Fruit fly (Drosophila melanogaster) whole organism, prepupa: Measurements from ENCODE around the gene Ret.

Experiments used
- CG10631 ChIP-seq: fragments of 200-800 bp; sonication (Bioruptor generic); optimal IDR thresholded peaks from 2 replicates; lab custom pipeline; 2016; ENCODE audit warnings: missing biosample characterization, missing genetic modification characterization
- CG10669 ChIP-seq: fragments of 200-800 bp; sonication (Bioruptor generic); optimal IDR thresholded peaks from 3 replicates; lab custom pipeline; 2018; ENCODE audit warnings: missing biosample characterization, mild to moderate bottlenecking, missing genetic modification characterization, moderate library complexity
- CG11294 ChIP-seq: fragments of 200-800 bp; sonication (Bioruptor generic); IDR thresholded peaks from 2 replicates; pipeline ENCODE4 v1.3.6; 2022; ENCODE audit warnings: missing biosample characterization, missing genetic modification characterization
- CG11762 ChIP-seq: fragments of 200-800 bp; sonication (Bioruptor generic); optimal IDR thresholded peaks from 3 replicates; lab custom pipeline; 2016; ENCODE audit warnings: missing biosample characterization, missing genetic modification characterization; ENCODE audit not compliant: insufficient read depth
- CG11902 ChIP-seq: fragments of 200-800 bp; sonication (Bioruptor generic); optimal IDR thresholded peaks from 3 replicates; lab custom pipeline; 2016; ENCODE audit warnings: missing biosample characterization, missing genetic modification characterization
- CG15336 ChIP-seq: fragments of 200-800 bp; sonication (Bioruptor generic); IDR thresholded peaks from 2 replicates; pipeline ENCODE4 v1.3.6; 2022; ENCODE audit warnings: missing biosample characterization, missing genetic modification characterization
- CG16779 ChIP-seq: fragments of 200-800 bp; sonication (Bioruptor generic); optimal IDR thresholded peaks from 3 replicates; lab custom pipeline; 2017; ENCODE audit warnings: missing biosample characterization, mild to moderate bottlenecking, missing genetic modification characterization
- CG3032 ChIP-seq: fragments of 200-800 bp; optimal IDR thresholded peaks from 2 replicates; lab custom pipeline; 2019; ENCODE audit warnings: missing biosample characterization, mild to moderate bottlenecking, missing genetic modification characterization, moderate library complexity
- CG3919 ChIP-seq: fragments of 200-800 bp; sonication (Bioruptor generic); optimal IDR thresholded peaks from 3 replicates; lab custom pipeline; 2016; ENCODE audit warnings: missing biosample characterization, missing genetic modification characterization
- CG4318 ChIP-seq: fragments of 200-800 bp; sonication (Bioruptor generic); optimal IDR thresholded peaks from 3 replicates; lab custom pipeline; 2017; ENCODE audit warnings: missing biosample characterization, mild to moderate bottlenecking, missing genetic modification characterization
- CG6163 ChIP-seq: fragments of 200-800 bp; sonication (Bioruptor generic); IDR thresholded peaks from 3 replicates; pipeline ENCODE4 v1.3.6; 2022; ENCODE audit warnings: missing biosample characterization, missing genetic modification characterization
- CG6276 ChIP-seq: fragments of 200-800 bp; sonication (Bioruptor generic); optimal IDR thresholded peaks from 2 replicates; lab custom pipeline; 2017; ENCODE audit warnings: missing biosample characterization, mild to moderate bottlenecking, missing genetic modification characterization
- CG6792 ChIP-seq: fragments of 200-800 bp; sonication (Bioruptor generic); optimal IDR thresholded peaks from 3 replicates; lab custom pipeline; 2016; ENCODE audit warnings: missing biosample characterization, missing genetic modification characterization
- CG6808 ChIP-seq: fragments of 200-800 bp; sonication (Bioruptor generic); optimal IDR thresholded peaks from 3 replicates; lab custom pipeline; 2017; ENCODE audit warnings: missing biosample characterization, missing genetic modification characterization, mild to moderate bottlenecking, moderate library complexity, missing genetic modification reagents
- CG6854 ChIP-seq: fragments of 200-800 bp; sonication (Bioruptor generic); optimal IDR thresholded peaks from 2 replicates; lab custom pipeline; 2017; ENCODE audit warnings: missing biosample characterization, mild to moderate bottlenecking, missing genetic modification characterization
- CG7368 ChIP-seq: fragments of 200-800 bp; sonication (Bioruptor generic); optimal IDR thresholded peaks from 3 replicates; lab custom pipeline; 2016; ENCODE audit warnings: missing biosample characterization, missing genetic modification characterization
- CG8319 ChIP-seq: fragments of 200-800 bp; sonication (Bioruptor generic); optimal IDR thresholded peaks from 3 replicates; lab custom pipeline; 2016; ENCODE audit warnings: missing biosample characterization, missing genetic modification characterization
- CG8632 ChIP-seq: fragments of 200-800 bp; sonication (Bioruptor generic); optimal IDR thresholded peaks from 3 replicates; lab custom pipeline; 2016; ENCODE audit warnings: missing biosample characterization, missing genetic modification characterization
- Eip75B ChIP-seq: fragments of 200-800 bp; sonication (Bioruptor generic); optimal IDR thresholded peaks from 3 replicates; lab custom pipeline; 2016; ENCODE audit warnings: missing biosample characterization, missing genetic modification characterization
- Eip78C ChIP-seq: fragments of 200-800 bp; sonication (Bioruptor generic); peaks from one replicate; lab custom pipeline; 2016; ENCODE audit warnings: missing biosample characterization, missing genetic modification characterization
- Eip93F ChIP-seq: fragments of 200-800 bp; sonication (Bioruptor generic); optimal IDR thresholded peaks from 2 replicates; lab custom pipeline; 2016; ENCODE audit warnings: missing biosample characterization, mild to moderate bottlenecking, missing genetic modification characterization
- Ets96B ChIP-seq: fragments of 200-800 bp; optimal IDR thresholded peaks from 2 replicates; lab custom pipeline; 2019; ENCODE audit warnings: missing biosample characterization, mild to moderate bottlenecking, missing genetic modification characterization, moderate library complexity
- Gug ChIP-seq: fragments of 200-800 bp; sonication (Bioruptor generic); IDR thresholded peaks from 2 replicates; pipeline ENCODE4 v1.3.6; 2022; ENCODE audit warnings: missing biosample characterization, missing genetic modification characterization
- Hr38 ChIP-seq: sonication (Bioruptor generic); optimal IDR thresholded peaks from 2 replicates; lab custom pipeline; 2016; ENCODE audit warnings: missing biosample characterization, missing genetic modification characterization
- Hr4 ChIP-seq: fragments of 200-800 bp; sonication (Bioruptor generic); optimal IDR thresholded peaks from 3 replicates; lab custom pipeline; 2016; ENCODE audit warnings: missing biosample characterization, missing genetic modification characterization
- OdsH ChIP-seq: fragments of 200-800 bp; sonication (Bioruptor generic); optimal IDR thresholded peaks from 3 replicates; lab custom pipeline; 2016; ENCODE audit warnings: missing biosample characterization, missing genetic modification characterization
- Sox102F ChIP-seq: fragments of 200-800 bp; sonication (Bioruptor generic); optimal IDR thresholded peaks from 2 replicates; lab custom pipeline; 2016; ENCODE audit warnings: missing biosample characterization, mild to moderate bottlenecking, missing genetic modification characterization
- Sox14 ChIP-seq: fragments of 200-800 bp; sonication (Bioruptor generic); optimal IDR thresholded peaks from 3 replicates; lab custom pipeline; 2016; ENCODE audit warnings: missing biosample characterization, missing genetic modification characterization
- achi ChIP-seq: fragments of 200-800 bp; sonication (Bioruptor generic); optimal IDR thresholded peaks from 3 replicates; lab custom pipeline; 2016; ENCODE audit warnings: missing biosample characterization, missing genetic modification characterization
- cyc ChIP-seq: fragments of 200-800 bp; sonication (Bioruptor generic); optimal IDR thresholded peaks from 3 replicates; lab custom pipeline; 2016; ENCODE audit warnings: missing biosample characterization, missing genetic modification characterization
- eg ChIP-seq: fragments of 200-800 bp; sonication (Bioruptor generic); IDR thresholded peaks from 3 replicates; pipeline ENCODE4 v1.3.6; 2022; ENCODE audit warnings: missing biosample characterization, missing genetic modification characterization
- esn ChIP-seq: fragments of 200-800 bp; sonication (Bioruptor generic); optimal IDR thresholded peaks from 2 replicates; lab custom pipeline; 2016; ENCODE audit warnings: missing biosample characterization, mild to moderate bottlenecking, missing genetic modification characterization, moderate library complexity
- fd59A ChIP-seq: fragments of 200-800 bp; sonication (Bioruptor generic); optimal IDR thresholded peaks from 2 replicates; lab custom pipeline; 2017; ENCODE audit warnings: missing biosample characterization, mild to moderate bottlenecking, missing genetic modification characterization, missing genetic modification reagents
- fd85E ChIP-seq: fragments of 200-800 bp; sonication (Bioruptor generic); optimal IDR thresholded peaks from 3 replicates; lab custom pipeline; 2016; ENCODE audit warnings: missing biosample characterization, missing genetic modification characterization
- fkh ChIP-seq: fragments of 200-800 bp; sonication (Bioruptor generic); optimal IDR thresholded peaks from 3 replicates; lab custom pipeline; 2017; ENCODE audit warnings: missing biosample characterization, mild to moderate bottlenecking, missing genetic modification characterization, moderate library complexity
- lz ChIP-seq: fragments of 200-800 bp; sonication (Bioruptor generic); optimal IDR thresholded peaks from 3 replicates; lab custom pipeline; 2016; ENCODE audit warnings: missing biosample characterization, missing genetic modification characterization
- net ChIP-seq: fragments of 200-800 bp; sonication (Bioruptor generic); optimal IDR thresholded peaks from 3 replicates; lab custom pipeline; 2016; ENCODE audit warnings: missing biosample characterization, missing genetic modification characterization
- pdm3 ChIP-seq: fragments of 200-800 bp; sonication (Bioruptor generic); optimal IDR thresholded peaks from 3 replicates; lab custom pipeline; 2016; ENCODE audit warnings: missing biosample characterization, missing genetic modification characterization
- salr ChIP-seq, 2 experiments: fragments of 200-800 bp; sonication (Bioruptor generic); optimal IDR thresholded peaks; 3 replicates each; lab custom pipeline; 2016 to 2018; ENCODE audit warnings: missing biosample characterization in 2 of 2, missing genetic modification characterization in 2 of 2, mild to moderate bottlenecking in 1 of 2
- spab ChIP-seq: fragments of 200-800 bp; sonication (Bioruptor generic); optimal IDR thresholded peaks from 2 replicates; lab custom pipeline; 2017; ENCODE audit warnings: missing biosample characterization, mild to moderate bottlenecking, missing genetic modification characterization, missing genetic modification reagents
- svp ChIP-seq: fragments of 200-800 bp; sonication (Bioruptor generic); peaks from one replicate; lab custom pipeline; 2016; ENCODE audit warnings: missing biosample characterization, missing genetic modification characterization
- topi ChIP-seq: fragments of 200-800 bp; sonication (Bioruptor generic); optimal IDR thresholded peaks from 3 replicates; lab custom pipeline; 2016; ENCODE audit warnings: missing biosample characterization, missing genetic modification characterization
- vri ChIP-seq: fragments of 200-800 bp; sonication (Bioruptor generic); optimal IDR thresholded peaks from 3 replicates; lab custom pipeline; 2016; ENCODE audit warnings: missing biosample characterization, mild to moderate bottlenecking, missing genetic modification characterization

Gene Ret

DNA sequence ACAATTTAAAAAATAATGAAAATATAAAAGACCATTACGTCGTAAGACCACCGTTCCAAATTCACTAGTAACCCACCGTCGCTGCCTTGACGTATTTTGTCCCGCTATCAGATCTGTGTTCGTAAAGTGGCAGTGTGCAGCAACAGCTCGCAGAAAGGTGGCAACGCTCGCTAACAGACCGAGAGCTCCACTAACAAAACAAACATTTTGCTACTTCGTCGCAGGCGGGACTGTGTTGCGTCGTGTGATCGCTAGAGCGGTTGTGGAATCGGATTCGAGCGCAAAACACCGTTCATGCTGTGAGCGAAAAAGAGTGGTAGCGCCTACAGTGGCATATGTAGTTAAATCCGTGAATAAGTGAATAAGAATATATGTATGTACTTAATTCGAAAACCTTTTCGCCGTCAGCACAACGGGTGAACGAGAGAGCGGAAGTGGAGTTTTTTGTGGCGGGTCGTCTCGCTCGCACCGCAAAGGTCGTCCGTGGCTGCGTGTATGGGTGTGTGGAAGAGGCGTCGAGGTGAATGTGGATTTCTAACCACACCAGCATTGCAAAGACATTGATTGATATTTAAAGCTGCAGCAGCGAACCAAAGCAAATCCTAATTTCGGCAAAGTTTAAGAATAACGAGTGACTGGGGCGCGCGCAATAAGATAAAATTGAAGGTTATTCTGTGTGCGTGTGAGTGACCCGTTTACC is 38.6 kb upstream of the Ret start, which contains the start of gene Hr39:
Gene Hr39 (plus strand): TSS at position 203 of the 700 bp plus-strand sequence.
- no peak for TF ChIP-seq Gug
- TF ChIP-seq CG6276 (GFP tag; lab: Kevin White, UChicago), result no peak
- no peak for TF ChIP-seq salr (GFP tag; optimal IDR thresholded peaks at IDR 0.05; lab: Kevin White, UChicago)
- peak; percentile 31 for TF ChIP-seq CG6854
- peak; percentile 34 for TF ChIP-seq CG3032
- no peak for TF ChIP-seq CG4318 (GFP tag; lab: Kevin White, UChicago)
- peak; percentile 8 for TF ChIP-seq CG7368 (GFP tag; lab: Kevin White, UChicago)
- TF ChIP-seq pdm3, result no peak
- no peak for TF ChIP-seq spab (GFP tag; lab: Kevin White, UChicago)
- TF ChIP-seq Eip75B (GFP tag; lab: Kevin White, UChicago), result peak; percentile 40
- TF ChIP-seq vri (GFP tag; lab: Kevin White, UChicago), result no peak
- TF ChIP-seq Ets96B (tag; lab: Kevin White, UChicago), result no peak
- no peak for TF ChIP-seq CG10631 (GFP tag; lab: Kevin White, UChicago)
- no peak for TF ChIP-seq esn (GFP tag; lab: Kevin White, UChicago)
- peak; percentile 28 for TF ChIP-seq lz (GFP tag; lab: Kevin White, UChicago)
- TF ChIP-seq OdsH (GFP tag; lab: Kevin White, UChicago), result no peak
- no peak for TF ChIP-seq Sox102F
- no peak for TF ChIP-seq CG11762 (GFP tag; lab: Kevin White, UChicago)
- TF ChIP-seq CG11902, result no peak
- peak; percentile 51 for TF ChIP-seq fkh
- TF ChIP-seq cyc, result no peak
- TF ChIP-seq CG3919 (GFP tag; lab: Kevin White, UChicago), result no peak
- no peak for TF ChIP-seq CG15336 (GFP tag; lab: Robert Waterston, UW)
- peak; percentile 3 for TF ChIP-seq topi (GFP tag; lab: Kevin White, UChicago)
- no peak for TF ChIP-seq CG11294 (GFP tag; lab: Robert Waterston, UW)
- peak; percentile 62 for TF ChIP-seq Sox14 (GFP tag; lab: Kevin White, UChicago)
- peak; percentile 95 for TF ChIP-seq svp (GFP tag; lab: Kevin White, UChicago)
- no peak for TF ChIP-seq fd85E (GFP tag; lab: Kevin White, UChicago)
- no peak for TF ChIP-seq CG6792
- TF ChIP-seq CG8319, result no peak
- no peak for TF ChIP-seq CG10669 (GFP tag; lab: Kevin White, UChicago)
- TF ChIP-seq CG6163, result no peak
- TF ChIP-seq Hr4 (GFP tag; lab: Kevin White, UChicago), result no peak
- no peak for TF ChIP-seq net (GFP tag; lab: Kevin White, UChicago)
- no peak for TF ChIP-seq Eip93F (GFP tag; lab: Kevin White, UChicago)
- TF ChIP-seq Eip78C (GFP tag; lab: Kevin White, UChicago), result peak; percentile 59
- TF ChIP-seq CG16779 (tag; lab: Kevin White, UChicago), result no peak
- TF ChIP-seq, all 60 proteins: peak for 10

DNA sequence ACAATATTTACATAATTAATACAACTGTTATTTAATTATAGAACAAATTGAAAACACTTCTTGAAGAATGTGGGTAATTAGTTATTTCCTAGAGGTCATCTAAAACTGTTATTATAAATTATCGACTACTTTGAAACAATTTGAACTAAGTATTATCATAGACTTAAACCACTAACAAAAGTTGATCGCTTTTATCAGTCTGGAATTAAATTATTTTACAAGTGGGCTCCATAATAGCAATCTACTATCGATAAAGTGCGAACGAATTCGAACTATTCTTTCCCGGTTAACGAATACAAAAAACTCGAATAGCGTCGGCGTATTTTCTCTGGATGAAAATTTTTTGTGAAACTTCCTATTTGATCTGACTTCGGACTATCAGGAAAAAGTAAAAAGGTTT is 38.1 kb upstream of the Ret start, which contains the start of gene CG31626:
Gene CG31626 (minus strand): TSS at position 101 of the 400 bp plus-strand sequence.
- TF ChIP-seq CG6808 (GFP tag; lab: Kevin White, UChicago), result no peak
- TF ChIP-seq svp (GFP tag; lab: Kevin White, UChicago), result no peak

DNA sequence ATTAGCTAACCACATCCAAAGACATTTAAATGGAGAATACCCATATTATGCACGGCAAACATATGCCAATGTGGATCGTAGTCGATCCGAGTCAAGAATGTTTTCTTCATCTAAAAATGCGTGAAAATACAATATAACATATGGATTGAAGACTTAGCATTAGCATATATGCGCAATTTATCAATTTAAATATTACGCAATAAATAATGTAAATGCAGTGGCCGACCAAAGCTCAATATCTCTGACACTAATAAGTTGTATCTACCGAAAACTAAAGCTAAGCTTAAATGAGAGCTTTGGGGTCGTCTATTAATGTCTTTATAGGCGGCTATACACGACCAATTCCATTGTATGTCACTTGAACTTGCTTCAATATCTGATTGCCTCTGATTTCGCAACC is 36.9 kb upstream of the Ret start:
- TF ChIP-seq CG3919 (GFP tag; lab: Kevin White, UChicago) (no peak), CG8319 (no peak), fd59A (no peak), CG6808 (GFP tag; lab: Kevin White, UChicago) (no peak), CG10669 (GFP tag; lab: Kevin White, UChicago) (no peak), CG11902 (no peak), achi (GFP tag; lab: Kevin White, UChicago) (no peak), Hr38 (GFP tag; lab: Kevin White, UChicago) (no peak), Eip78C (GFP tag; lab: Kevin White, UChicago) (no peak), topi (GFP tag; lab: Kevin White, UChicago) (no peak), eg (GFP tag; lab: Robert Waterston, UW) (no peak), pdm3 (no peak), CG8632 (GFP tag; lab: Kevin White, UChicago) (no peak), Hr4 (GFP tag; lab: Kevin White, UChicago) (no peak)
